Worm (Caenorhabditis elegans) whole organism, L1 larva: ENCODE data around the gene M117.4.

Source experiments
- ama-1 ChIP-seq: fragments of 150-350 bp; optimal IDR thresholded peaks from 2 replicates; lab custom pipeline; 2014
- blmp-1 ChIP-seq: fragments of 150-350 bp; optimal IDR thresholded peaks from 2 replicates; lab custom pipeline; 2014; ENCODE audit warnings: missing biosample characterization, missing genetic modification characterization
- egl-27 ChIP-seq, 2 experiments: fragments of 150-350 bp in 1 of 2; sonication (generic microtip); optimal IDR thresholded peaks; 3 replicates each; lab custom pipeline; 2017 to 2018; ENCODE audit warnings: missing biosample characterization in 2 of 2, missing genetic modification characterization in 2 of 2, missing genetic modification reagents in 2 of 2
- isw-1 ChIP-seq: fragments of 200-800 bp; sonication (Bioruptor generic); IDR thresholded peaks from 2 replicates; pipeline ENCODE4 v1.3.6; 2022; ENCODE audit warnings: missing genetic modification characterization, missing compliant biosample characterization
- lin-39 ChIP-seq: fragments of 150-350 bp; optimal IDR thresholded peaks from 2 replicates; lab custom pipeline; 2014; ENCODE audit warnings: missing biosample characterization, missing genetic modification reagents, missing genetic modification characterization
- lsy-2 ChIP-seq, 2 experiments: fragments of 150-350 bp; optimal IDR thresholded peaks; 2 replicates each; lab custom pipeline; 2014; ENCODE audit warnings: missing biosample characterization in 2 of 2, missing genetic modification characterization in 2 of 2
- mab-9 ChIP-seq: fragments of 200-800 bp; sonication (Bioruptor generic); IDR thresholded peaks from 2 replicates; pipeline ENCODE4 v1.3.6; 2022; ENCODE audit warnings: missing genetic modification reagents, missing genetic modification characterization, missing compliant biosample characterization
- nhr-11 ChIP-seq: fragments of 150-350 bp; optimal IDR thresholded peaks from 2 replicates; lab custom pipeline; 2014; ENCODE audit warnings: missing biosample characterization, missing genetic modification characterization
- nhr-12 ChIP-seq: sonication (generic microtip); optimal IDR thresholded peaks from 2 replicates; lab custom pipeline; 2017; ENCODE audit warnings: missing biosample characterization, missing genetic modification characterization
- nhr-71 ChIP-seq: sonication (generic microtip); optimal IDR thresholded peaks from 2 replicates; lab custom pipeline; 2016; ENCODE audit warnings: mild to moderate bottlenecking, missing genetic modification characterization, moderate library complexity, missing compliant biosample characterization
- nhr-76 ChIP-seq: sonication (generic microtip); optimal IDR thresholded peaks from 2 replicates; lab custom pipeline; 2017; ENCODE audit warnings: missing biosample characterization, missing genetic modification characterization
- swsn-7 ChIP-seq: sonication (generic microtip); optimal IDR thresholded peaks from 2 replicates; lab custom pipeline; 2016; ENCODE audit warnings: missing genetic modification characterization, missing compliant biosample characterization
- unc-62 ChIP-seq: fragments of 150-350 bp; optimal IDR thresholded peaks from 2 replicates; lab custom pipeline; 2014; ENCODE audit warnings: missing biosample characterization, missing genetic modification reagents, missing genetic modification characterization
- ztf-11 ChIP-seq, 2 experiments: sonication (generic microtip); optimal IDR thresholded peaks; 2 replicates each; lab custom pipeline; 2016 to 2017; ENCODE audit warnings: missing genetic modification characterization in 2 of 2, missing biosample characterization in 1 of 2, missing compliant biosample characterization in 1 of 2

ce11 chrIV:11782846-11783245 lies 50.5 kb downstream of the M117.4 start:
- TF ChIP-seq mab-9 (GFP tag; lab: Robert Waterston, UW) = no peak
- TF ChIP-seq ama-1 (lab: Kevin White, UChicago) = no peak
- TF ChIP-seq nhr-12 (tag; lab: Kevin White, UChicago) = no peak
- TF ChIP-seq swsn-7 (tag; lab: Kevin White, UChicago) = no peak
- TF ChIP-seq lin-39 (tag; lab: Kevin White, UChicago) = no peak
- no peak for TF ChIP-seq egl-27 (tag; optimal IDR thresholded peaks at IDR 0.05; lab: Kevin White, UChicago)
- no peak for TF ChIP-seq nhr-11 (tag; lab: Kevin White, UChicago)
- TF ChIP-seq blmp-1 (tag; lab: Kevin White, UChicago) = no peak
- TF ChIP-seq ztf-11 (tag; optimal IDR thresholded peaks at IDR 0.05; lab: Kevin White, UChicago) = no peak
- TF ChIP-seq nhr-76 (tag; lab: Kevin White, UChicago) = no peak
- TF ChIP-seq isw-1 (GFP tag; lab: Robert Waterston, UW) = no peak
- TF ChIP-seq lsy-2 (tag; optimal IDR thresholded peaks at IDR 0.05; lab: Kevin White, UChicago) = no peak
- no peak for TF ChIP-seq nhr-71 (tag; lab: Kevin White, UChicago)
- no peak for TF ChIP-seq unc-62 (GFP tag; lab: Kevin White, UChicago)
